Worm (Caenorhabditis elegans) whole organism, mixed stage, embryonic: ENCODE results near the gene C13A2.10.

ENCODE experiments used
- ceh-39 ChIP-seq: fragments of 150-350 bp; optimal IDR thresholded peaks from 2 replicates; lab custom pipeline; 2014; ENCODE audit warnings: missing biosample characterization, missing genetic modification characterization
- lin-13 ChIP-seq: fragments of 150-350 bp; optimal IDR thresholded peaks from 2 replicates; lab custom pipeline; 2014; ENCODE audit warnings: missing biosample characterization, missing genetic modification characterization
- nhr-237 ChIP-seq: fragments of 150-350 bp; optimal IDR thresholded peaks from 2 replicates; lab custom pipeline; 2014; ENCODE audit warnings: missing biosample characterization, missing genetic modification characterization
- nhr-76 ChIP-seq: sonication (generic microtip); optimal IDR thresholded peaks from 2 replicates; lab custom pipeline; 2017; ENCODE audit warnings: missing biosample characterization, missing genetic modification characterization
- pha-4 ChIP-seq: fragments of 150-350 bp; optimal IDR thresholded peaks from 2 replicates; lab custom pipeline; 2018; ENCODE audit warnings: missing biosample characterization, missing genetic modification reagents, missing genetic modification characterization
- sptf-1 ChIP-seq: sonication (generic microtip); optimal IDR thresholded peaks from 2 replicates; lab custom pipeline; 2017; ENCODE audit warnings: mild to moderate bottlenecking, missing genetic modification characterization, moderate library complexity, missing compliant biosample characterization

- TF ChIP-seq sptf-1 (no peak), pha-4 (tag; lab: Kevin White, UChicago) (no peak), ceh-39 (no peak), nhr-237 (tag; lab: Kevin White, UChicago) (no peak), lin-13 (tag; lab: Kevin White, UChicago) (no peak), nhr-76 (tag; lab: Kevin White, UChicago) (no peak)
Measured at ce11 chrV:7282037-7282436, 7.1 kb upstream of the C13A2.10 start, which contains the start of gene C13A2.3.
